Fruit fly (Drosophila melanogaster): ENCODE measurements around the gene TM9SF4.

- TF ChIP-seq psq (optimal IDR thresholded peaks at IDR 0.05) (no peak), Myc (optimal IDR thresholded peaks at IDR 0.05) (no peak), Sin3A (optimal IDR thresholded peaks at IDR 0.05) (no peak), h (optimal IDR thresholded peaks at IDR 0.05) (no peak), ttk (optimal IDR thresholded peaks at IDR 0.05) (no peak)
Measured at dm6 chr2L:13776928-13777686, 30.4 kb downstream of the TM9SF4 start.
